Worm (Caenorhabditis elegans) whole organism, late embryonic: Measurements from ENCODE around the gene T24C2.3.
"Not testable (repeated sequence)": the region's sequence is repeated elsewhere in the genome, so short reads cannot be mapped to it uniquely, and the experiment has no call there.

Source experiments
- C08G9.2 ChIP-seq: sonication (generic microtip); optimal IDR thresholded peaks from 2 replicates; lab custom pipeline; 2016; ENCODE audit warnings: mild to moderate bottlenecking, missing genetic modification characterization, moderate library complexity, missing compliant biosample characterization
- C38D4.7 ChIP-seq: fragments of 200-800 bp; sonication (Bioruptor generic); optimal IDR thresholded peaks from 2 replicates; lab custom pipeline; 2018; ENCODE audit warnings: mild to moderate bottlenecking, missing genetic modification characterization, moderate library complexity, missing compliant biosample characterization
- F13H6.1 ChIP-seq: sonication (generic microtip); optimal IDR thresholded peaks from 2 replicates; lab custom pipeline; 2016; ENCODE audit warnings: missing genetic modification characterization, missing compliant biosample characterization
- K09A11.1 ChIP-seq: sonication (generic microtip); optimal IDR thresholded peaks from 2 replicates; lab custom pipeline; 2017; ENCODE audit warnings: antibody characterized with exemption, mild to moderate bottlenecking, missing genetic modification characterization, missing compliant biosample characterization; ENCODE audit not compliant: insufficient read depth
- T23F11.4 ChIP-seq: fragments of 200-800 bp; sonication (Bioruptor generic); optimal IDR thresholded peaks from 2 replicates; lab custom pipeline; 2018; ENCODE audit warnings: mild to moderate bottlenecking, missing genetic modification characterization, missing compliant biosample characterization
- ahr-1 ChIP-seq: sonication (generic microtip); optimal IDR thresholded peaks from 2 replicates; lab custom pipeline; 2016; ENCODE audit warnings: missing genetic modification characterization, missing compliant biosample characterization
- ceh-14 ChIP-seq: sonication (generic microtip); optimal IDR thresholded peaks from 2 replicates; lab custom pipeline; 2016; ENCODE audit warnings: missing genotype, missing genetic modification characterization, missing compliant biosample characterization
- ceh-19 ChIP-seq: fragments of 200-800 bp; sonication (Bioruptor generic); optimal IDR thresholded peaks from 2 replicates; lab custom pipeline; 2018; ENCODE audit warnings: mild to moderate bottlenecking, missing genetic modification characterization, missing compliant biosample characterization
- ceh-2 ChIP-seq: sonication (generic microtip); optimal IDR thresholded peaks from 2 replicates; lab custom pipeline; 2016; ENCODE audit warnings: missing genotype, missing genetic modification characterization, missing compliant biosample characterization
- ceh-24 ChIP-seq: sonication (generic microtip); optimal IDR thresholded peaks from 2 replicates; lab custom pipeline; 2016; ENCODE audit warnings: mild to moderate bottlenecking, missing genetic modification characterization, missing compliant biosample characterization
- ceh-30 ChIP-seq: fragments of 150-350 bp; optimal IDR thresholded peaks from 2 replicates; lab custom pipeline; 2014; ENCODE audit warnings: missing biosample characterization, missing genetic modification characterization
- ceh-34 ChIP-seq: sonication (generic microtip); optimal IDR thresholded peaks from 2 replicates; lab custom pipeline; 2016; ENCODE audit warnings: mild to moderate bottlenecking, missing genetic modification characterization, missing compliant biosample characterization
- ceh-45 ChIP-seq: fragments of 200-800 bp; sonication (Bioruptor generic); IDR thresholded peaks from 2 replicates; pipeline ENCODE4 v1.3.6; 2022; ENCODE audit warnings: missing genetic modification reagents, missing genetic modification characterization, missing compliant biosample characterization
- ceh-48 ChIP-seq: sonication (generic microtip); optimal IDR thresholded peaks from 2 replicates; lab custom pipeline; 2016; ENCODE audit warnings: missing genetic modification characterization, inconsistent platforms, missing compliant biosample characterization
- ceh-6 ChIP-seq: fragments of 200-800 bp; sonication (Bioruptor generic); optimal IDR thresholded peaks from 2 replicates; lab custom pipeline; 2018; ENCODE audit warnings: mild to moderate bottlenecking, missing genetic modification characterization, missing compliant biosample characterization
- che-1 ChIP-seq: sonication (generic microtip); optimal IDR thresholded peaks from 2 replicates; lab custom pipeline; 2016; ENCODE audit warnings: mild to moderate bottlenecking, missing genetic modification characterization, missing compliant biosample characterization
- elt-4 ChIP-seq: sonication (generic microtip); optimal IDR thresholded peaks from 2 replicates; lab custom pipeline; 2016; ENCODE audit warnings: missing genetic modification characterization, missing compliant biosample characterization
- ets-4 ChIP-seq: sonication (generic microtip); optimal IDR thresholded peaks from 2 replicates; lab custom pipeline; 2016; ENCODE audit warnings: missing genetic modification characterization, missing compliant biosample characterization
- eyg-1 ChIP-seq: sonication (generic microtip); optimal IDR thresholded peaks from 2 replicates; lab custom pipeline; 2016; ENCODE audit warnings: missing genotype, missing genetic modification characterization, missing compliant biosample characterization
- fkh-10 ChIP-seq: fragments of 150-350 bp; optimal IDR thresholded peaks from 2 replicates; lab custom pipeline; 2014; ENCODE audit warnings: missing biosample characterization, missing genetic modification reagents, missing genetic modification characterization
- fkh-6 ChIP-seq: sonication (generic microtip); optimal IDR thresholded peaks from 2 replicates; lab custom pipeline; 2016; ENCODE audit warnings: missing genetic modification characterization, missing compliant biosample characterization
- gmeb-2 ChIP-seq: sonication (generic microtip); optimal IDR thresholded peaks from 2 replicates; lab custom pipeline; 2016; ENCODE audit warnings: missing genetic modification characterization, inconsistent platforms, missing compliant biosample characterization
- hlh-13 ChIP-seq: fragments of 200-800 bp; sonication (Bioruptor generic); optimal IDR thresholded peaks from 2 replicates; lab custom pipeline; 2018; ENCODE audit warnings: mild to moderate bottlenecking, missing genetic modification characterization, missing compliant biosample characterization
- hlh-30 ChIP-seq: sonication (generic microtip); optimal IDR thresholded peaks from 2 replicates; lab custom pipeline; 2017; ENCODE audit warnings: antibody characterized with exemption, missing genetic modification characterization, missing compliant biosample characterization; ENCODE audit not compliant: insufficient read depth
- hlh-8 ChIP-seq: sonication (generic microtip); optimal IDR thresholded peaks from 2 replicates; lab custom pipeline; 2016; ENCODE audit warnings: missing genotype, missing genetic modification characterization, missing compliant biosample characterization
- lim-6 ChIP-seq: sonication (generic microtip); optimal IDR thresholded peaks from 2 replicates; lab custom pipeline; 2016; ENCODE audit warnings: missing genetic modification characterization, missing compliant biosample characterization
- madf-2 ChIP-seq: sonication (generic microtip); optimal IDR thresholded peaks from 2 replicates; lab custom pipeline; 2017; ENCODE audit warnings: missing genetic modification characterization, missing compliant biosample characterization
- mec-3 ChIP-seq: sonication (generic microtip); optimal IDR thresholded peaks from 2 replicates; lab custom pipeline; 2016; ENCODE audit warnings: borderline replicate concordance, missing genetic modification characterization, missing compliant biosample characterization
- nfya-1 ChIP-seq: sonication (generic microtip); optimal IDR thresholded peaks from 2 replicates; lab custom pipeline; 2017; ENCODE audit warnings: missing genetic modification characterization, mild to moderate bottlenecking, missing compliant biosample characterization, antibody characterized with exemption, moderate library complexity
- nhr-11 ChIP-seq: fragments of 150-350 bp; optimal IDR thresholded peaks from 2 replicates; lab custom pipeline; 2014; ENCODE audit warnings: missing biosample characterization, missing genetic modification characterization
- nhr-232 ChIP-seq: sonication (generic microtip); optimal IDR thresholded peaks from 2 replicates; lab custom pipeline; 2016; ENCODE audit warnings: missing genetic modification characterization, missing compliant biosample characterization
- odd-2 ChIP-seq: sonication (generic microtip); optimal IDR thresholded peaks from 2 replicates; lab custom pipeline; 2017; ENCODE audit warnings: antibody characterized with exemption, mild to moderate bottlenecking, missing genetic modification characterization, missing compliant biosample characterization
- pag-3 ChIP-seq: sonication (generic microtip); optimal IDR thresholded peaks from 2 replicates; lab custom pipeline; 2016; ENCODE audit warnings: missing compliant biosample characterization, missing genetic modification characterization, borderline replicate concordance
- pat-9 ChIP-seq: fragments of 200-800 bp; sonication (Bioruptor generic); optimal IDR thresholded peaks from 2 replicates; lab custom pipeline; 2018; ENCODE audit warnings: mild to moderate bottlenecking, missing genetic modification characterization, moderate library complexity, missing compliant biosample characterization
- pax-1 ChIP-seq: fragments of 150-350 bp; optimal IDR thresholded peaks from 2 replicates; lab custom pipeline; 2014; ENCODE audit warnings: missing biosample characterization, missing genetic modification characterization
- pha-2 ChIP-seq: sonication (generic microtip); optimal IDR thresholded peaks from 2 replicates; lab custom pipeline; 2017; ENCODE audit warnings: mild to moderate bottlenecking, missing genetic modification characterization, missing compliant biosample characterization
- syd-9 ChIP-seq: sonication (generic microtip); optimal IDR thresholded peaks from 2 replicates; lab custom pipeline; 2016; ENCODE audit warnings: mild to moderate bottlenecking, missing genetic modification characterization, moderate library complexity, missing compliant biosample characterization
- tbx-2 ChIP-seq: sonication (generic microtip); optimal IDR thresholded peaks from 2 replicates; lab custom pipeline; 2016; ENCODE audit warnings: missing genetic modification characterization, missing compliant biosample characterization
- tbx-7 ChIP-seq: sonication (generic microtip); optimal IDR thresholded peaks from 2 replicates; lab custom pipeline; 2016; ENCODE audit warnings: missing genotype, missing genetic modification characterization, missing compliant biosample characterization
- unc-3 ChIP-seq, 2 experiments: fragments of 200-800 bp in 1 of 2; sonication (Bioruptor generic) in 1 of 2; sonication (generic microtip) in 1 of 2; conservative IDR thresholded peaks in 1 of 2; optimal IDR thresholded peaks in 1 of 2; 2 replicates each; pipeline versions ENCODE4 v1.3.6 to Lab custom; 2016 to 2022; ENCODE audit warnings: missing compliant biosample characterization in 2 of 2, missing genetic modification characterization in 2 of 2, missing genetic modification reagents in 1 of 2
- unc-42 ChIP-seq: sonication (generic microtip); optimal IDR thresholded peaks from 2 replicates; lab custom pipeline; 2016; ENCODE audit warnings: missing genotype, missing genetic modification characterization, missing compliant biosample characterization
- unc-55 ChIP-seq: sonication (generic microtip); optimal IDR thresholded peaks from 2 replicates; lab custom pipeline; 2017; ENCODE audit warnings: missing biosample characterization, missing genetic modification reagents, missing genetic modification characterization
- unc-86 ChIP-seq: sonication (generic microtip); optimal IDR thresholded peaks from 2 replicates; lab custom pipeline; 2016; ENCODE audit warnings: missing genetic modification characterization, missing compliant biosample characterization
- zip-5 ChIP-seq: sonication (generic microtip); optimal IDR thresholded peaks from 2 replicates; lab custom pipeline; 2016; ENCODE audit warnings: missing genetic modification characterization, missing compliant biosample characterization
- ztf-16 ChIP-seq: sonication (generic microtip); optimal IDR thresholded peaks from 2 replicates; lab custom pipeline; 2017; ENCODE audit warnings: missing genetic modification characterization, missing compliant biosample characterization

Gene T24C2.3

ce11 chrX:14523275-14523674 lies 20.0 kb upstream of the T24C2.3 start, which contains the start of gene nspc-16:
nspc-16 (plus strand) TSS chrX:14523575.
- no peak for TF ChIP-seq ceh-14
- no peak for TF ChIP-seq nfya-1 (tag; lab: Kevin White, UChicago)
- TF ChIP-seq ceh-48 (tag; lab: Kevin White, UChicago) = no peak
- TF ChIP-seq unc-55 (GFP tag; lab: Kevin White, UChicago) = no peak
- no peak for TF ChIP-seq ceh-19 (GFP tag; lab: Kevin White, UChicago)
- no peak for TF ChIP-seq nhr-11 (tag; lab: Kevin White, UChicago)
- TF ChIP-seq tbx-7 (tag; lab: Kevin White, UChicago) = no peak
- TF ChIP-seq ceh-34 (tag; lab: Kevin White, UChicago) = no peak
- TF ChIP-seq ceh-45 = no peak

ce11 chrX:14525081-14525324 lies 18.3 kb upstream of the T24C2.3 start, which contains the start of gene nspc-17:
nspc-17 (minus strand) TSS chrX:14525181.
- not testable (repeated sequence) for TF ChIP-seq fkh-6 (tag; lab: Kevin White, UChicago); gmeb-2; ceh-2
- TF ChIP-seq, all 69 proteins: peak for 0; not testable (repeated sequence) for 69

ce11 chrX:14525325-14526305 lies 17.7 kb upstream of the T24C2.3 start:
- TF ChIP-seq odd-2 (tag; lab: Kevin White, UChicago) (peak; percentile 55), eyg-1 (tag; lab: Kevin White, UChicago) (peak; percentile 62), ceh-2 (peak; percentile 72), tbx-2 (tag; lab: Kevin White, UChicago) (peak; percentile 96), ceh-6 (GFP tag; lab: Kevin White, UChicago) (peak; percentile 61), hlh-30 (peak; percentile 87), F13H6.1 (peak; percentile 64), ceh-19 (GFP tag; lab: Kevin White, UChicago) (peak; percentile 40), hlh-13 (GFP tag; lab: Kevin White, UChicago) (no peak), mec-3 (no peak), che-1 (no peak), ahr-1 (peak; percentile 62), ets-4 (tag; lab: Kevin White, UChicago) (peak; percentile 75), T23F11.4 (GFP tag; lab: Kevin White, UChicago) (peak; percentile 42), unc-86 (tag; lab: Kevin White, UChicago) (peak; percentile 96), ceh-45 (no peak), elt-4 (tag; lab: Kevin White, UChicago) (no peak), pat-9 (tag; lab: Kevin White, UChicago) (peak; percentile 27), zip-5 (peak; percentile 31), pag-3 (tag; lab: Kevin White, UChicago) (no peak), madf-2 (tag; lab: Kevin White, UChicago) (peak; percentile 67), ztf-16 (tag; lab: Kevin White, UChicago) (peak; percentile 79), ceh-24 (no peak), fkh-6 (tag; lab: Kevin White, UChicago) (peak; percentile 39), C38D4.7 (no peak), syd-9 (tag; lab: Kevin White, UChicago) (peak; percentile 79), pax-1 (tag; lab: Kevin White, UChicago) (peak; percentile 91), unc-3 (GFP tag; conservative IDR thresholded peaks at IDR 0.05; lab: Robert Waterston, UW) (0 out of 2 replicates have a peak, but pooled peaks have one; percentile 53), unc-3 (tag; optimal IDR thresholded peaks at IDR 0.05; lab: Kevin White, UChicago) (peak; percentile 64), unc-42 (tag; lab: Kevin White, UChicago) (peak; percentile 98), fkh-10 (GFP tag; lab: Kevin White, UChicago) (peak; percentile 73), pha-2 (peak; percentile 68), lim-6 (tag; lab: Kevin White, UChicago) (peak; percentile 4), nhr-232 (no peak), C08G9.2 (tag; lab: Kevin White, UChicago) (peak; percentile 68), ceh-34 (tag; lab: Kevin White, UChicago) (peak; percentile 92), ceh-30 (tag; lab: Kevin White, UChicago) (peak; percentile 92), hlh-8 (tag; lab: Kevin White, UChicago) (peak; percentile 45), K09A11.1 (tag; lab: Kevin White, UChicago) (peak; percentile 89)
